Worm (Caenorhabditis elegans): ENCODE measurements around the gene cls-3.
A peak's percentile ranks its signal among the peaks of the same experiment; 100 is the strongest.

Gene cls-3

DNA sequence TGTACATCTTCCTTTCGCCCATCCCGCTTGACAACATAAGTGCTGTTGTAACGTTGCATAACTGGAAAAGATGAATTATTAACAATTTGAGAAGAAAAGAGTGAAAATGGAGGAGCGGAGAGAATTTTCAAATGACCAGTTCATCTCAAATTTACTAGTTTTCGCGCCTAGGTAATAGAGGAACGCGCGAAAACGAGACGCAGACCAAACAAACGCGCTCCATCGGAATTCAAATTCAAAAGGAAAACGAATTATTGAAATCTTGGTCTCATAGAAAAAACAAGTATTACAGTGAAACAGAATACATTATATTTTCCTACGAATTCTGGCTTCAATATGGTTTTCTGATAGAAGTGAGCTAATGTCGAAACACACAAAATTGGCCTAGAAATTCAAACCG lies 37.3 kb upstream of the cls-3 start (continued):
- peak; percentile 22 for TF ChIP-seq ZK185.1 (tag; optimal IDR thresholded peaks at IDR 0.05; ENCODE audit: poor library complexity, severe bottlenecking)

DNA sequence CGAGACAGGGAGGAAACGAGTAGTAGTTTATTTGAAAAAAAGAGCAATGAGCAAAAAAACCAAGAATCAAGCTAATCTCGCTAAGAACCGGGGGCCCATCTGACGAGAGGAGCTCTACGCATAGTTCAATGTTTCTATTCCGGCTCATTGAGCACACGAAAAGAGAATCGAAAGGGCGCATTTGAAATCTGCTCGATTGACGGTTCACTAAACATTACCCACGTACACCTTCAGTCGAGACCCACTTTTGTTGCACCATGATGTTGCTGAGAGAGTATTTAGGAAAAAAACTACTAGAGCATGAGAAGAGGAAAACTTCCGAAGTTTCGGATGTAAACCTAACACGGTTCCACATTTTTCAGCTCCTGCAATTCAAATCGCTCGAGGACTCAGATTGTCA lies 34.1 kb upstream of the cls-3 start:
- TF ChIP-seq lin-26 (GFP tag; IDR thresholded peaks at IDR 0.05) (no peak), hlh-26 (GFP tag; conservative IDR thresholded peaks at IDR 0.05) (no peak), ccch-3 (GFP tag; optimal IDR thresholded peaks at IDR 0.05) (no peak), madf-3 (GFP tag; IDR thresholded peaks at IDR 0.05) (0 out of 2 replicates have a peak, but pooled peaks have one; percentile 26), hsf-1 (GFP tag; IDR thresholded peaks at IDR 0.05) (peak; percentile 50; the same call in 1 of the 2 replicates), xnd-1 (tag; optimal IDR thresholded peaks at IDR 0.05) (peak; percentile 31), hrde-1 (tag; optimal IDR thresholded peaks at IDR 0.05; ENCODE audit: borderline replicate concordance) (peak; percentile 75), madf-6 (GFP tag; IDR thresholded peaks at IDR 0.05) (no peak), fkh-3 (tag; optimal IDR thresholded peaks at IDR 0.05) (no peak), Y67H2A.10 (GFP tag; conservative IDR thresholded peaks at IDR 0.05) (no peak)

DNA sequence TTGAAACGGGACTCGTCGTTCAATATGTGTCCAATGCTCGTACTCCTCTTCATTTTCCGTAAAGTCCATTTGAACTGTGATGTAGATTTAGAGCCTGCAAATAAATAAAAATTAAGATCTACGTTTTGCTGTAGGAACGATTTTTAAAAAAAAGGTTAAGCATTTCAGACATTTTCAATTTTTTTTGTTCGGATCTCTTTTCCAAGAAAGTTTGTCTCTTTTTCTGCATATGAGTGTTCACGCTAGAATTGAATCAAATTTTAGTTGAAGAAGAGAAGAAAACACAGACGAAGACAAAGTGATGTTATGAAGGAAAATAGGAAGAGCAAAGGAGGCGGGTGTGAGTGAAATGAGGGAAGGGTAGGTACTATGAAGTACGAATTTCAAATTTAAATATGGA lies 24.5 kb upstream of the cls-3 start, which contains the start of gene npr-29:
Gene npr-29, minus strand, starts transcription at position 101 of the 400 bp plus-strand sequence.
- TF ChIP-seq lin-40 (tag; optimal IDR thresholded peaks at IDR 0.05) (no peak), madf-8 (GFP tag; conservative IDR thresholded peaks at IDR 0.05) (no peak)

DNA sequence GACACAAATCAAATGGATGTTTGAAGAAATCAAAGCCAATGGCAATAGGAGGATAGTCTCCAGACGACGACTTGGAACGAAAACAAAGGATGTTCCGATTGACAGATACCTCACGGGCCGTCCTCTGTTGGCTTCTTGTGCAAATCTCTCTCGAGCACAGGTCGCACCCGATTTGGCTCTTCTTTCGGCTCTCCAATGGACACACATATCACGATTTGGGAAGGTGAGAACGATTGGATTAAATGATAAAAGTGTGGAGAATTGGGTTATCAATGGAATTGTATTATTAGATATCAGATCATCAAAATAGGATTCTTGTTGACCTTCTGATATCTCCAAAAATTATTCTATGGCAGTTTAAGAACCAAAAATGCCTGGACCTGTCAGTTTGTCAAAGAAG lies 15.3 kb upstream of the cls-3 start, which contains the start of gene ZC84.1:
Gene ZC84.1, minus strand, starts transcription at position 101 of the 400 bp plus-strand sequence.
- TF ChIP-seq B0019.2 (GFP tag; conservative IDR thresholded peaks at IDR 0.05), result no peak
- TF ChIP-seq egl-18 (GFP tag; IDR thresholded peaks at IDR 0.05), result no peak
- no peak for TF ChIP-seq ceh-100 (GFP tag; IDR thresholded peaks at IDR 0.05)
- TF ChIP-seq K12H6.12 (tag; optimal IDR thresholded peaks at IDR 0.05), result no peak
- TF ChIP-seq dpl-1 (GFP tag; optimal IDR thresholded peaks at IDR 0.05), result no peak
- TF ChIP-seq madf-8 (GFP tag; conservative IDR thresholded peaks at IDR 0.05), result no peak
- no peak for TF ChIP-seq B0035.1 (tag; optimal IDR thresholded peaks at IDR 0.05)
- no peak for TF ChIP-seq akir-1 (GFP tag; optimal IDR thresholded peaks at IDR 0.05)

DNA sequence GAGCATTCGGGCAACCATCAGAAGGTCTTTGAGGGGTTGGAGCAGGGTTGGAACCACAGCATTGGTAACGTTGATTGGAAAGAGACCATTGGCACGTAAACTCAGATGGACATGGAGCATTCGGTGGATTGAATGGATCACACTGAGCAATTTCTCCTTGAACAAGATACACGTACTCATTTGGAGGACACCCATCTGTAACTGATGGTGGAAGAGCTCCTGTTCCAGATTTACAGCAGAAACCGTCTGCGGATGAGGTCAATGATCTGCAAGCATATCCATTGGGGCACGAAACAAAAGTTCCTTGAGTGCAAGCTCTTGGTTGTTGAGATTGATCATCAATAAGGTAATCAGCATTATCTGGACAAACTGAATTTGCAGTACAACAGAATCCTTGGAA lies 11.1 kb upstream of the cls-3 start:
- TF ChIP-seq die-1 (tag; optimal IDR thresholded peaks at IDR 0.05) (no peak), rcor-1 (GFP tag; IDR thresholded peaks at IDR 0.05) (no peak), B0019.2 (GFP tag; conservative IDR thresholded peaks at IDR 0.05) (no peak), mcd-1 (GFP tag; IDR thresholded peaks at IDR 0.05) (no peak), B0261.1 (tag; optimal IDR thresholded peaks at IDR 0.05) (no peak), nhr-27 (tag; optimal IDR thresholded peaks at IDR 0.05) (no peak), lsl-1 (GFP tag; optimal IDR thresholded peaks at IDR 0.05) (no peak), B0035.1 (tag; optimal IDR thresholded peaks at IDR 0.05) (no peak), F22D6.2 (tag; optimal IDR thresholded peaks at IDR 0.05) (no peak), dpff-1 (tag; optimal IDR thresholded peaks at IDR 0.05) (no peak), unc-62 (GFP tag; optimal IDR thresholded peaks at IDR 0.05) (no peak)

DNA sequence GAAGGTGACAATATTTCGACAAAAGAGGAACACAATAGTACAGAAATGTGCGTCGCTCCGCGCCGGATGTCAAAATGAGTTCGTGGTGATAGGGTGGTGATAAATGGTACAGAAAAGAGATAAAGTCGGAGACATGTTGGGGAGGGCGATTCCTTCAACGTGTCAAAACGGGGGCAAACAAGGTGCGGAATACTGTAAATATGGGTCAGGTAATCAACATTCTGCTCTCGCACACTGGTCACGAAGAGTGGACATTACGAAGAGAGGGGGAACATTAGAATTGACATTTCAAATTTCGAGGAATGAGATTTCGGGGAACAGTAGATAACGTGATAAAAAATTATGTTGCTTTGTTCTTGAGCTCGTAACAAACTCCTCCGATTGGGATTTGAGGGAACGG lies 8.7 kb upstream of the cls-3 start, which contains the start of gene ZC84.6:
Gene ZC84.6, minus strand, starts transcription at position 101 of the 400 bp plus-strand sequence.
- TF ChIP-seq Y53G8AR.9 (GFP tag; conservative IDR thresholded peaks at IDR 0.05), result no peak
- no peak for TF ChIP-seq nfya-1 (tag; optimal IDR thresholded peaks at IDR 0.05; ENCODE audit: borderline replicate concordance, insufficient read depth)
- no peak for TF ChIP-seq lag-1 (GFP tag; IDR thresholded peaks at IDR 0.05)
- no peak for TF ChIP-seq aptf-2 (GFP tag; conservative IDR thresholded peaks at IDR 0.05)
